Fruit fly (Drosophila melanogaster): Measurements from ENCODE around the gene mtg.

The mtg gene

DNA sequence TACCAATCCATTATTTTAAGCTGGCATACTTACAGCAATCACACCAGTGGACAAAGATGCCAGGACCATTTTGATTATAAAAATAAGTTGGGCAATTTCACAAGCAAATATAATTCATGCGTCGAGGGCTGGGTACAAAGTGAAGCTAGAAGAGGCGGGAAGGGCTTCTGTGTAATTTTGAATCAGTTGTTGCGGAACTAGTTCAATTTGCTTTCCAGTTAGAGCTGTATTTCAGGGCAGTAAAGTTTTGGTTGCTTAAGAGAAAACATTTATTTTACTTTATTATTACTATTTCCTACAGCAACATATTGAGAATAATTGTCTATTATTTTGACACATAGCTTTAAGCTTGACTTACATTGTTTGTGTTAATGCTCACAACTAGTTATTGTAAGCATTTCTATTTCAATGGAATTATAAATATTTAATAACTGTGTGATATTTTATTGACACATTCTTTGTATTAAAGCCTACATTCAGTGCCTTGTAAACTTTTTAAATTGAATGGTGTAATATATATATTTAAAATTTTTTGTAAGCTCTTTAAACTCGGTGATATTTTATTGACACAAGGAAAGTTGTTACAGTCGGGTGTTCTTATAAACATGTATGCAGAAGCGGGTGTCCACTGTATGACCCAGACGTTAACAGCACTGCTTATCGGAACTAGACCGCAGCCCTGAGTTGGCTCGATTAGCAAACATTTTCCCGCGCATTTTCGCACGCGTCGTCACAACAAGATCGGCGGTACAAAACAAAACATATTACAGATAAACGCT lies 14.2 kb downstream of the mtg start, which contains the start of the genes RPA1 and Mcm2 (continued):
- TF ChIP-seq CG3281 (GFP tag; optimal IDR thresholded peaks at IDR 0.05), result peak; percentile 76
- no peak for TF ChIP-seq corto (GFP tag; optimal IDR thresholded peaks at IDR 0.05)
- TF ChIP-seq CG10274 (GFP tag; optimal IDR thresholded peaks at IDR 0.05), result peak; percentile 6
- TF ChIP-seq disco-r (GFP tag; optimal IDR thresholded peaks at IDR 0.05), result peak; percentile 17
- no peak for TF ChIP-seq sd (tag; optimal IDR thresholded peaks at IDR 0.05)
- no peak; the same call in 1 of the 2 replicates for TF ChIP-seq danr (GFP tag; IDR thresholded peaks at IDR 0.05)
- TF ChIP-seq pnt (GFP tag; optimal IDR thresholded peaks at IDR 0.05), result peak; percentile 45
- TF ChIP-seq mirr (GFP tag; optimal IDR thresholded peaks at IDR 0.05), result no peak
- TF ChIP-seq CG15696 (tag; optimal IDR thresholded peaks at IDR 0.05), result peak; percentile 72
- TF ChIP-seq CG4328 (GFP tag; optimal IDR thresholded peaks at IDR 0.05), result peak; percentile 83
- TF ChIP-seq CG12155 (GFP tag; optimal IDR thresholded peaks at IDR 0.05), result peak; percentile 84
- TF ChIP-seq Xrp1 (GFP tag; IDR thresholded peaks at IDR 0.05), result peak; percentile 71
- no peak for TF ChIP-seq CHES-1-like (GFP tag; optimal IDR thresholded peaks at IDR 0.05)
- no peak for TF ChIP-seq CG6254 (GFP tag; optimal IDR thresholded peaks at IDR 0.05)
- no peak for TF ChIP-seq CG2678 (tag; optimal IDR thresholded peaks at IDR 0.05)
- TF ChIP-seq Dref (GFP tag; IDR thresholded peaks at IDR 0.05), result peak; percentile 57
- peak; percentile 87 for TF ChIP-seq nmo (GFP tag; optimal IDR thresholded peaks at IDR 0.05)
- no peak for TF ChIP-seq CG14860 (GFP tag; IDR thresholded peaks at IDR 0.05; ENCODE audit: partially characterized antibody)
- TF ChIP-seq CG12219 (GFP tag; optimal IDR thresholded peaks at IDR 0.05), result peak; percentile 50
- 0 out of 2 replicates have a peak, but pooled peaks have one; percentile 23 for TF ChIP-seq dati (GFP tag; IDR thresholded peaks at IDR 0.05)
- no peak for TF ChIP-seq sim (GFP tag; IDR thresholded peaks at IDR 0.05)
- no peak for TF ChIP-seq CG7271 (tag; optimal IDR thresholded peaks at IDR 0.05)
- TF ChIP-seq CG3995 (GFP tag; optimal IDR thresholded peaks at IDR 0.05), result peak; percentile 67
- peak; percentile 50 for TF ChIP-seq CG8281 (tag; optimal IDR thresholded peaks at IDR 0.05)
- peak; percentile 20 for TF ChIP-seq Jarid2 (GFP tag; optimal IDR thresholded peaks at IDR 0.05)
- TF ChIP-seq CG1792 (GFP tag; optimal IDR thresholded peaks at IDR 0.05), result peak; percentile 32
- TF ChIP-seq stwl (tag; optimal IDR thresholded peaks at IDR 0.05), result peak; percentile 42
- no peak for TF ChIP-seq gcm2 (GFP tag; optimal IDR thresholded peaks at IDR 0.05)
- TF ChIP-seq Sox102F (GFP tag; optimal IDR thresholded peaks at IDR 0.05), result peak; percentile 58
- TF ChIP-seq CG17359 (tag; optimal IDR thresholded peaks at IDR 0.05), result peak; percentile 63
- TF ChIP-seq Ets65A (GFP tag), result peak; percentile 97
- TF ChIP-seq Hsf (GFP tag; optimal IDR thresholded peaks at IDR 0.05), result peak; percentile 74
- TF ChIP-seq cas (GFP tag; IDR thresholded peaks at IDR 0.05), result peak; percentile 63; the same call in 1 of the 2 replicates
- peak; percentile 78 for TF ChIP-seq CG14441 (GFP tag; IDR thresholded peaks at IDR 0.05)
- no peak for TF ChIP-seq CG2129 (GFP tag; IDR thresholded peaks at IDR 0.05; ENCODE audit: partially characterized antibody)
- TF ChIP-seq E2f1 (GFP tag; IDR thresholded peaks at IDR 0.05), result peak; percentile 93
- TF ChIP-seq CG6813 (GFP tag; optimal IDR thresholded peaks at IDR 0.05), result peak; percentile 47
- TF ChIP-seq Ptx1 (GFP tag; IDR thresholded peaks at IDR 0.05), result peak; percentile 84
- 0 out of 3 replicates have a peak, but pooled peaks have one; percentile 51 for TF ChIP-seq jigr1 (GFP tag; IDR thresholded peaks at IDR 0.05)
- peak; percentile 34 for TF ChIP-seq shn (GFP tag; optimal IDR thresholded peaks at IDR 0.05)
- TF ChIP-seq ssp (GFP tag; IDR thresholded peaks at IDR 0.05), result peak; percentile 71
- peak; percentile 89 for TF ChIP-seq CG13775 (GFP tag; optimal IDR thresholded peaks at IDR 0.05)
- no peak for TF ChIP-seq NC2α (GFP tag; optimal IDR thresholded peaks at IDR 0.05)
- TF ChIP-seq peb (GFP tag; IDR thresholded peaks at IDR 0.05), result peak; percentile 32; the same call in 1 of the 2 replicates
- TF ChIP-seq HLH4C (GFP tag; IDR thresholded peaks at IDR 0.05; ENCODE audit: partially characterized antibody), result no peak
- TF ChIP-seq cg (GFP tag; optimal IDR thresholded peaks at IDR 0.05), result no peak
- TF ChIP-seq CG3726 (GFP tag; IDR thresholded peaks at IDR 0.05), result peak; percentile 70; the same call in 1 of the 3 replicates
- peak; percentile 59 for TF ChIP-seq H2.0 (GFP tag; IDR thresholded peaks at IDR 0.05)
- peak; percentile 32; the same call in 1 of the 2 replicates for TF ChIP-seq ro (GFP tag; IDR thresholded peaks at IDR 0.05)

All from whole organism, embryonic.